Fruit fly (Drosophila melanogaster) whole organism: ENCODE results near the gene eIF4E1.

Experiments used
- EcR ChIP-seq, 2 experiments: fragments of >200 bp; optimal IDR thresholded peaks; 2 replicates each; lab custom pipeline; 2017; ENCODE audit warnings: missing biosample characterization in 2 of 2, missing genetic modification characterization in 2 of 2, missing genetic modification reagents in 2 of 2
- psq ChIP-seq: fragments of >200 bp; optimal IDR thresholded peaks from 2 replicates; lab custom pipeline; 2017
- usp ChIP-seq: fragments of >200 bp; optimal IDR thresholded peaks from 2 replicates; lab custom pipeline; 2017; ENCODE audit warnings: missing biosample characterization, missing genetic modification characterization, mixed read lengths

DNA sequence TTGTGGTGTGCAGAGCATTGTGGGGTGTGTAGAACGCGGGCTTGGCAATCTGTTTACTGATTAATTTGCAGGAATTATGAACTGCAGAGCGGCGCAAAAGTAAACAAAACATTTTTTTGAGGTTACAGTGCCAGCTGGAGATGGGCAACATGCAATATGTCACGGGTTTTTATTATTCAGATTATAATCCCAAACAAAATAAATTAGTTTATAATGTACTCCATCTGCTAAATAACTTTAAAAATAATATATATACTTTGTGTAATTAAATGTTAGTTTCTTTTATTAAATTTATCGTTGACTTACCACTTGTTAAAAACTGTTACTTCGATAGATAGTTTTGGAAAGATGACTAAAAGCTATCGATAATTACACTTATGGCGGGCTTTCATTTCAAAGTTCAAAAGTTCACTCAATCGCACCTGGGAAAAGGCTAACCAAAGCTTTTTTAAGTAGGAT lies 31.3 kb downstream of the eIF4E1 start, which contains the start of gene Fdx1:
- no peak for TF ChIP-seq usp
- TF ChIP-seq EcR (GFP tag; optimal IDR thresholded peaks at IDR 0.05; lab: Kevin White, UChicago), result no peak
- no peak for TF ChIP-seq psq (lab: Kevin White, UChicago)
